Fruit fly (Drosophila melanogaster): ENCODE results near the gene CG4914.

dm6 chr3L:14631964-14632758 lies 45.8 kb downstream of the CG4914 start, which contains the start of the genes RecQ5 and dlp:
- TF ChIP-seq psq (optimal IDR thresholded peaks at IDR 0.05): no peak
- no peak for TF ChIP-seq usp (GFP tag; optimal IDR thresholded peaks at IDR 0.05)
- no peak for TF ChIP-seq pan (optimal IDR thresholded peaks at IDR 0.05)
- no peak for TF ChIP-seq EcR (GFP tag; optimal IDR thresholded peaks at IDR 0.05)

Measured in whole organism.